Worm (Caenorhabditis elegans): ENCODE results near the gene pifk-1.

- no peak for TF ChIP-seq ets-4 (tag; optimal IDR thresholded peaks at IDR 0.05)
- TF ChIP-seq nhr-11 (tag; optimal IDR thresholded peaks at IDR 0.05), result no peak
- no peak for TF ChIP-seq pag-3 (tag; optimal IDR thresholded peaks at IDR 0.05; ENCODE audit: borderline replicate concordance)
- TF ChIP-seq unc-55 (GFP tag; optimal IDR thresholded peaks at IDR 0.05), result no peak
- no peak for TF ChIP-seq nhr-232 (tag; optimal IDR thresholded peaks at IDR 0.05)
Observed at ce11 chrX:927632-928031, 3.3 kb upstream of the pifk-1 start.
